Worm (Caenorhabditis elegans) whole organism, L4 larva: ENCODE data around the gene dmd-3.

Source experiments
- F44E2.7 ChIP-seq: fragments of 200-800 bp; sonication (Bioruptor generic); IDR thresholded peaks from 2 replicates; pipeline ENCODE4 v2.1.2; 2022; ENCODE audit warnings: missing genetic modification characterization, missing compliant biosample characterization
- F49E8.2 ChIP-seq: sonication (generic microtip); optimal IDR thresholded peaks from 2 replicates; lab custom pipeline; 2016; ENCODE audit warnings: missing compliant biosample characterization, mild to moderate bottlenecking, missing genetic modification characterization, borderline replicate concordance
- T20F7.1 ChIP-seq: fragments of 200-800 bp; sonication (Bioruptor generic); optimal IDR thresholded peaks from 2 replicates; lab custom pipeline; 2018; ENCODE audit warnings: mild to moderate bottlenecking, missing genetic modification characterization, missing compliant biosample characterization
- Y48G9A.11 ChIP-seq: fragments of 200-800 bp; sonication (Bioruptor generic); IDR thresholded peaks from 2 replicates; pipeline ENCODE4 v1.3.6; 2022; ENCODE audit warnings: missing genetic modification reagents, missing genetic modification characterization, missing compliant biosample characterization
- aha-1 ChIP-seq: fragments of 150-350 bp; peaks from one replicate; lab custom pipeline; 2014; ENCODE audit warnings: missing biosample characterization, missing genetic modification characterization
- ceh-62 ChIP-seq: sonication (generic microtip); optimal IDR thresholded peaks from 2 replicates; lab custom pipeline; 2017; ENCODE audit warnings: missing biosample characterization, missing genetic modification characterization
- daf-16 ChIP-seq, 3 experiments: sonication (generic microtip); optimal IDR thresholded peaks; 2 replicates each; lab custom pipeline; 2016 to 2017; ENCODE audit warnings: missing genetic modification characterization in 3 of 3, missing genetic modification reagents in 3 of 3, mild to moderate bottlenecking in 2 of 3, missing compliant biosample characterization in 2 of 3, missing biosample characterization in 1 of 3, moderate library complexity in 1 of 3
- dmd-6 ChIP-seq: fragments of 200-800 bp; sonication (Bioruptor generic); IDR thresholded peaks from 2 replicates; pipeline ENCODE4 v1.3.6; 2022; ENCODE audit warnings: missing genetic modification reagents, missing genetic modification characterization, missing compliant biosample characterization
- dmd-8 ChIP-seq: fragments of 200-800 bp; sonication (Bioruptor generic); IDR thresholded peaks from 2 replicates; pipeline ENCODE4 v1.3.6; 2022; ENCODE audit warnings: missing genetic modification characterization, missing compliant biosample characterization
- dmd-9 ChIP-seq: fragments of 200-800 bp; sonication (Bioruptor generic); IDR thresholded peaks from 2 replicates; pipeline ENCODE4 v1.3.6; 2022; ENCODE audit warnings: missing genetic modification reagents, missing genetic modification characterization, missing compliant biosample characterization
- duxl-1 ChIP-seq: sonication (generic microtip); optimal IDR thresholded peaks from 2 replicates; lab custom pipeline; 2016; ENCODE audit warnings: mild to moderate bottlenecking, missing genetic modification characterization, moderate library complexity, missing compliant biosample characterization; ENCODE audit not compliant: poor library complexity
- dve-1 ChIP-seq: sonication (generic microtip); optimal IDR thresholded peaks from 2 replicates; lab custom pipeline; 2017; ENCODE audit warnings: antibody characterized with exemption, mild to moderate bottlenecking, missing genetic modification characterization, missing compliant biosample characterization; ENCODE audit not compliant: insufficient read depth
- egl-27 ChIP-seq: sonication (generic microtip); optimal IDR thresholded peaks from 3 replicates; lab custom pipeline; 2017; ENCODE audit warnings: missing biosample characterization, missing genetic modification reagents, missing genetic modification characterization
- egl-43 ChIP-seq: fragments of 200-800 bp; sonication (Bioruptor generic); IDR thresholded peaks from 2 replicates; pipeline ENCODE4 v1.3.6; 2022; ENCODE audit warnings: missing genetic modification reagents, missing genetic modification characterization, missing compliant biosample characterization
- fos-1 ChIP-seq: fragments of 150-350 bp; optimal IDR thresholded peaks from 2 replicates; lab custom pipeline; 2014; ENCODE audit warnings: missing biosample characterization, missing genetic modification characterization
- gei-8 ChIP-seq: fragments of 200-800 bp; sonication (Bioruptor generic); optimal IDR thresholded peaks from 2 replicates; lab custom pipeline; 2018; ENCODE audit warnings: mild to moderate bottlenecking, missing genetic modification characterization, missing compliant biosample characterization
- hmg-1.1 ChIP-seq: fragments of 200-800 bp; sonication (Bioruptor generic); IDR thresholded peaks from 2 replicates; pipeline ENCODE4 v1.3.6; 2022; ENCODE audit warnings: missing genetic modification reagents, missing genetic modification characterization, missing compliant biosample characterization
- lim-7 ChIP-seq: fragments of 200-800 bp; sonication (Bioruptor generic); IDR thresholded peaks from 2 replicates; pipeline ENCODE4 v1.3.6; 2022; ENCODE audit warnings: missing genetic modification characterization, missing compliant biosample characterization
- lin-13 ChIP-seq: fragments of 150-350 bp; optimal IDR thresholded peaks from 2 replicates; lab custom pipeline; 2014; ENCODE audit warnings: missing biosample characterization, missing genetic modification reagents, missing genetic modification characterization
- lin-15B ChIP-seq: fragments of 150-350 bp; sonication (generic microtip); optimal IDR thresholded peaks from 3 replicates; lab custom pipeline; 2014; ENCODE audit warnings: missing biosample characterization, missing genetic modification characterization
- lin-38 ChIP-seq: fragments of 200-800 bp; sonication (Bioruptor generic); IDR thresholded peaks from 2 replicates; pipeline ENCODE4 v1.3.6; 2022; ENCODE audit warnings: missing genetic modification reagents, missing genetic modification characterization, missing compliant biosample characterization
- madf-5 ChIP-seq, 2 experiments: fragments of 200-800 bp; sonication (Bioruptor generic); IDR thresholded peaks; 2 replicates each; pipeline ENCODE4 v1.3.6; 2022; ENCODE audit warnings: missing compliant biosample characterization in 2 of 2, missing genetic modification characterization in 2 of 2
- mes-2 ChIP-seq: sonication (generic microtip); optimal IDR thresholded peaks from 2 replicates; lab custom pipeline; 2016; ENCODE audit warnings: missing genotype, mild to moderate bottlenecking, missing genetic modification characterization, missing compliant biosample characterization; ENCODE audit not compliant: poor library complexity, severe bottlenecking
- nhr-10 ChIP-seq: fragments of 150-350 bp; optimal IDR thresholded peaks from 2 replicates; lab custom pipeline; 2014; ENCODE audit warnings: missing biosample characterization, missing genetic modification characterization
- nhr-102 ChIP-seq: sonication (generic microtip); optimal IDR thresholded peaks from 2 replicates; lab custom pipeline; 2016; ENCODE audit warnings: mild to moderate bottlenecking, missing genetic modification characterization, moderate library complexity, missing compliant biosample characterization
- nhr-111 ChIP-seq: fragments of 200-800 bp; sonication (Bioruptor generic); optimal IDR thresholded peaks from 2 replicates; lab custom pipeline; 2018; ENCODE audit warnings: mild to moderate bottlenecking, missing genetic modification characterization, missing compliant biosample characterization
- nhr-25 ChIP-seq: sonication (generic microtip); optimal IDR thresholded peaks from 2 replicates; lab custom pipeline; 2017; ENCODE audit warnings: missing genetic modification characterization, mild to moderate bottlenecking, missing compliant biosample characterization, antibody characterized with exemption, moderate library complexity, borderline replicate concordance; ENCODE audit not compliant: insufficient read depth
- nhr-28 ChIP-seq: fragments of 150-350 bp; optimal IDR thresholded peaks from 2 replicates; lab custom pipeline; 2014; ENCODE audit warnings: missing biosample characterization, missing genetic modification characterization
- nhr-41 ChIP-seq: fragments of 200-800 bp; sonication (Bioruptor generic); IDR thresholded peaks from 2 replicates; pipeline ENCODE4 v1.3.6; 2022; ENCODE audit warnings: missing genetic modification reagents, missing genetic modification characterization, missing compliant biosample characterization
- nhr-42 ChIP-seq: fragments of 200-800 bp; sonication (Bioruptor generic); IDR thresholded peaks from 2 replicates; pipeline ENCODE4 v1.3.6; 2022; ENCODE audit warnings: missing genetic modification characterization, missing compliant biosample characterization
- nhr-48 ChIP-seq: sonication (generic microtip); optimal IDR thresholded peaks from 2 replicates; lab custom pipeline; 2016; ENCODE audit warnings: mild to moderate bottlenecking, missing genetic modification characterization, missing compliant biosample characterization
- nhr-6 ChIP-seq: fragments of 150-350 bp; optimal IDR thresholded peaks from 2 replicates; lab custom pipeline; 2014; ENCODE audit warnings: missing biosample characterization, missing genetic modification characterization
- pqm-1 ChIP-seq: sonication (generic microtip); optimal IDR thresholded peaks from 2 replicates; lab custom pipeline; 2017; ENCODE audit warnings: missing biosample characterization, missing genetic modification characterization
- saeg-2 ChIP-seq: fragments of 200-800 bp; sonication (Bioruptor generic); IDR thresholded peaks from 2 replicates; pipeline ENCODE4 v1.3.6; 2022; ENCODE audit warnings: missing genetic modification reagents, missing genetic modification characterization, missing compliant biosample characterization
- set-16 ChIP-seq: fragments of 200-800 bp; sonication (Bioruptor generic); IDR thresholded peaks from 2 replicates; pipeline ENCODE4 v1.3.6; 2022; ENCODE audit warnings: missing genetic modification reagents, missing genetic modification characterization, missing compliant biosample characterization
- snpc-1.2 ChIP-seq: fragments of 200-800 bp; sonication (Bioruptor generic); IDR thresholded peaks from 2 replicates; pipeline ENCODE4 v1.3.6; 2022; ENCODE audit warnings: missing genetic modification reagents, missing genetic modification characterization, missing compliant biosample characterization
- spr-3 ChIP-seq: fragments of 200-800 bp; sonication (Bioruptor generic); optimal IDR thresholded peaks from 2 replicates; lab custom pipeline; 2018; ENCODE audit warnings: mild to moderate bottlenecking, missing genetic modification characterization, missing compliant biosample characterization
- tag-97 ChIP-seq: fragments of 200-800 bp; sonication (Bioruptor generic); IDR thresholded peaks from 2 replicates; pipeline ENCODE4 v1.3.6; 2022; ENCODE audit warnings: missing genetic modification characterization, missing compliant biosample characterization
- tra-1 ChIP-seq: fragments of 200-800 bp; sonication (Bioruptor generic); IDR thresholded peaks from 2 replicates; pipeline ENCODE4 v1.3.6; 2022; ENCODE audit warnings: missing genetic modification reagents, missing genetic modification characterization, missing compliant biosample characterization
- unc-62 ChIP-seq, 3 experiments: fragments of 150-350 bp in 1 of 3; sonication (generic microtip); optimal IDR thresholded peaks in 2 of 3; peaks in 1 of 3; 1 replicate in 1 of 3; 2 replicates in 2 of 3; lab custom pipeline; 2014 to 2017; ENCODE audit warnings: missing biosample characterization in 3 of 3, missing genetic modification characterization in 3 of 3, missing genetic modification reagents in 3 of 3, missing genotype in 1 of 3
- vab-7 ChIP-seq: fragments of 200-800 bp; sonication (Bioruptor generic); IDR thresholded peaks from 2 replicates; pipeline ENCODE4 v1.3.6; 2022; ENCODE audit warnings: missing genetic modification reagents, missing genetic modification characterization, missing compliant biosample characterization
- zag-1 ChIP-seq: fragments of 150-350 bp; optimal IDR thresholded peaks from 2 replicates; lab custom pipeline; 2014; ENCODE audit warnings: missing biosample characterization, missing genetic modification characterization
- zfp-3 ChIP-seq: fragments of 200-800 bp; sonication (Bioruptor generic); conservative IDR thresholded peaks from 2 replicates; pipeline ENCODE4 v1.3.6; 2022; ENCODE audit warnings: missing genetic modification reagents, missing genetic modification characterization, missing compliant biosample characterization

Gene dmd-3

DNA sequence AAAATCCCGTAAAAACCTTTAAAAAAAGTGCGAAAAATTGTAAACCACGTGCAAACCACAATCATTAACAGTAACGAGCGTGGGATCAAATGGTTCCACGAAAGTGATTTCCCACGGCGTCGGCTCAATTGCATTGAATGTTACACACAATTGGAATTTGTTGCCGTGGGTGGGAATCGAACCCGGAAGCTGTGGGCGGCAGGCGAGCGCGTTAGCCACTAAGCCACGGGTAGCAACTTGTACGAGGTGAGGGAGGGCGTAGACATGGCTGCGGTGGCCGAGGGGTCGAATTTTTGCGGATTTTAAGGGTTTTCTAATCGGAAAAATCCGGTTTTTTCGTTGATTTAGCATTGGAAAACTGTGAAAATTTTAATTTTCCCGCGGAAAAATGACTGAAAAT lies 12.0 kb downstream of the dmd-3 start (continued):
- TF ChIP-seq saeg-2 (GFP tag; lab: Robert Waterston, UW) (peak; percentile 88), dve-1 (peak; percentile 91), dmd-6 (GFP tag; lab: Robert Waterston, UW) (peak; percentile 83), gei-8 (GFP tag; lab: Kevin White, UChicago) (peak; percentile 86), nhr-28 (tag; lab: Kevin White, UChicago) (peak; percentile 33), hmg-1.1 (peak; percentile 96), unc-62 (GFP tag; optimal IDR thresholded peaks at IDR 0.05 in 1 of 2; lab: Kevin White, UChicago) (peak in 1 of 2 experiments; percentile 84), unc-62 (tag; optimal IDR thresholded peaks at IDR 0.05; lab: Kevin White, UChicago) (no peak), nhr-25 (tag; lab: Kevin White, UChicago) (peak; percentile 21), lim-7 (GFP tag; lab: Robert Waterston, UW) (peak; percentile 97), fos-1 (tag; lab: Kevin White, UChicago) (no peak), pqm-1 (tag; lab: Kevin White, UChicago) (peak; percentile 18), zfp-3 (GFP tag; lab: Robert Waterston, UW) (peak; percentile 86), nhr-102 (tag; lab: Kevin White, UChicago) (peak; percentile 90), nhr-111 (GFP tag; lab: Kevin White, UChicago) (peak; percentile 93)

DNA sequence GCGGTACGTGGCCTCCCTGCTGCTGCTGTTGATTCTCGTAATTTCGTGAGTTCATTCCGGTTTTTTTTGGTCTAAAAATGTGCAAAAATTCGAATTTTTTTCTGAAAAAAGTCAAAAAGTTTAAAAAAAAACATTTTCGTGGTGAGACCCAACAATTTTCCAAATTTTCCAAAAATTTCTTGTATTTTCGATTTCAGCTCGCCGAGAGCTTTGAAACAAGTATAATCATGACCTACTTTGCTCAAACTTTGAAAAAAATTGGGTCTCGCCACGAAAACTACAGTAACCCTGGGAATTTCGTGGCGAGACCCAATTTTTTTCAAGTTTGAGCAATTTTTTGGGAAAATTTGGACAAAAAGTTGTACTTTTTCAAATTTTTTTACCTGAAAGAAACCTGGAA lies 14.2 kb downstream of the dmd-3 start, which contains the start of gene Y43F8C.6:
Y43F8C.6 (minus strand) TSS at position 101 of the 400 bp plus-strand sequence.
- TF ChIP-seq nhr-10 (no peak), snpc-1.2 (GFP tag; lab: Robert Waterston, UW) (no peak), lim-7 (GFP tag; lab: Robert Waterston, UW) (no peak), nhr-41 (GFP tag; lab: Robert Waterston, UW) (no peak), tra-1 (GFP tag; lab: Robert Waterston, UW) (no peak), nhr-48 (no peak), dmd-8 (GFP tag; lab: Robert Waterston, UW) (no peak), tag-97 (GFP tag; lab: Robert Waterston, UW) (no peak), nhr-6 (tag; lab: Kevin White, UChicago) (no peak), F44E2.7 (no peak), mes-2 (tag; lab: Kevin White, UChicago) (no peak), nhr-25 (tag; lab: Kevin White, UChicago) (no peak), ceh-62 (tag; lab: Kevin White, UChicago) (no peak), set-16 (GFP tag; lab: Robert Waterston, UW) (no peak), egl-27 (no peak), lin-15B (tag; lab: Kevin White, UChicago) (no peak), zag-1 (tag; lab: Kevin White, UChicago) (no peak), Y48G9A.11 (GFP tag; lab: Robert Waterston, UW) (no peak)

ce11 chrV:19637890-19638289 lies 17.2 kb downstream of the dmd-3 start:
- peak; percentile 92 for TF ChIP-seq aha-1 (tag; lab: Kevin White, UChicago)
- peak; percentile 5; the same call in 1 of the 2 replicates for TF ChIP-seq Y48G9A.11 (GFP tag; lab: Robert Waterston, UW)
- TF ChIP-seq dmd-9, result no peak

ce11 chrV:19636194-19636584 lies 18.9 kb downstream of the dmd-3 start:
- no peak for TF ChIP-seq ceh-62 (tag; lab: Kevin White, UChicago)
- TF ChIP-seq lin-38 (GFP tag; lab: Robert Waterston, UW), result no peak
- TF ChIP-seq mes-2 (tag; lab: Kevin White, UChicago), result peak; percentile 35
- no peak for TF ChIP-seq duxl-1 (tag; lab: Kevin White, UChicago)
- no peak for TF ChIP-seq F49E8.2
- TF ChIP-seq Y48G9A.11 (GFP tag; lab: Robert Waterston, UW), result peak; percentile 67; the same call in 1 of the 2 replicates
- no peak for TF ChIP-seq nhr-25 (tag; lab: Kevin White, UChicago)
- TF ChIP-seq aha-1 (tag; lab: Kevin White, UChicago), result peak; percentile 12
- TF ChIP-seq set-16 (GFP tag; lab: Robert Waterston, UW), result 0 out of 2 replicates have a peak, but pooled peaks have one; percentile 25
- no peak for TF ChIP-seq vab-7
- TF ChIP-seq nhr-111 (GFP tag; lab: Kevin White, UChicago), result no peak
- TF ChIP-seq T20F7.1 (GFP tag; lab: Kevin White, UChicago), result no peak
- no peak for TF ChIP-seq madf-5 (GFP tag; IDR thresholded peaks at IDR 0.05; lab: Robert Waterston, UW)
- no peak for TF ChIP-seq nhr-42
- TF ChIP-seq lin-13, result no peak
- TF ChIP-seq lin-15B (tag; lab: Kevin White, UChicago), result no peak
- TF ChIP-seq tag-97 (GFP tag; lab: Robert Waterston, UW), result no peak
- no peak for TF ChIP-seq spr-3
- TF ChIP-seq egl-43 (GFP tag; lab: Robert Waterston, UW), result 0 out of 2 replicates have a peak, but pooled peaks have one; percentile 43
- no peak for TF ChIP-seq daf-16 (GFP tag; optimal IDR thresholded peaks at IDR 0.05; lab: Kevin White, UChicago)
- TF ChIP-seq daf-16 (tag; optimal IDR thresholded peaks at IDR 0.05; lab: Kevin White, UChicago), result no peak
